Fruit fly (Drosophila melanogaster): ENCODE results near the gene chinmo.
A peak's percentile ranks its signal among the peaks of the same experiment; 100 is the strongest.

DNA sequence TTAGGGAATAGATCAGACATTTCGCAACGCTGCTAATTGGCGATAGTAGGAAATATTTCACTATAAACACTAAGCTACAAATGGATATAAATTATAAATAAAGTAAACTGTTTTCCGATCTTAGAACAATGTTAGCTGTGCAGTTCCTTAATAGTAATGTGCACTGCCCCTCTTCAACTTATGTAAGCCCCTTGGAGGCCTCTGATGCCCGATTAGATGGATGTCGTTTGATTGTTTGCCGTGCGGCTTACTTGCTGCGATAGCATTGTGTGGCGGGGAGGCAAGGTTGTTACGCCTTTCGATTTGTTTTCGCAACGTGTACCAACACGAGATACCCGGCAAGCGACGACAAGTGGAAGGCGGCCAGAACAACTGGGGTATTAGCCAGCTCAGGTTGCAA, 71.2 kb downstream of the chinmo start:
- TF ChIP-seq cnc (optimal IDR thresholded peaks at IDR 0.05) (no peak), Hr96 (GFP tag; optimal IDR thresholded peaks at IDR 0.05) (no peak), ovo (GFP tag; optimal IDR thresholded peaks at IDR 0.05) (no peak), CG5204 (GFP tag; optimal IDR thresholded peaks at IDR 0.05) (no peak), Clk (GFP tag; optimal IDR thresholded peaks at IDR 0.05) (no peak), kay (GFP tag; ENCODE audit: borderline replicate concordance) (no peak), bab1 (GFP tag; optimal IDR thresholded peaks at IDR 0.05) (no peak), CG33017 (tag; optimal IDR thresholded peaks at IDR 0.05) (no peak), toe (GFP tag; optimal IDR thresholded peaks at IDR 0.05) (no peak), CG11617 (GFP tag; optimal IDR thresholded peaks at IDR 0.05) (no peak), cic (GFP tag; optimal IDR thresholded peaks at IDR 0.05) (peak; percentile 29), Crg-1 (GFP tag; optimal IDR thresholded peaks at IDR 0.05) (no peak)
